Worm (Caenorhabditis elegans) whole organism, L1 larva: Measurements from ENCODE around the gene T28A11.17.

Source experiments
- lin-39 ChIP-seq: fragments of 150-350 bp; optimal IDR thresholded peaks from 2 replicates; lab custom pipeline; 2014; ENCODE audit warnings: missing biosample characterization, missing genetic modification reagents, missing genetic modification characterization
- lsy-2 ChIP-seq, 2 experiments: fragments of 150-350 bp; optimal IDR thresholded peaks; 2 replicates each; lab custom pipeline; 2014; ENCODE audit warnings: missing biosample characterization in 2 of 2, missing genetic modification characterization in 2 of 2
- nhr-77 ChIP-seq: fragments of 150-350 bp; optimal IDR thresholded peaks from 2 replicates; lab custom pipeline; 2014; ENCODE audit warnings: missing biosample characterization, missing genetic modification characterization

ce11 chrV:3278101-3278639 lies 12.1 kb upstream of the T28A11.17 start, which contains the start of gene fbxa-64:
- peak in 1 of 2 experiments; percentile 2 for TF ChIP-seq lsy-2 (tag; optimal IDR thresholded peaks at IDR 0.05; lab: Kevin White, UChicago)
- no peak for TF ChIP-seq nhr-77 (tag; lab: Kevin White, UChicago)
- TF ChIP-seq lin-39 (tag; lab: Kevin White, UChicago) = no peak
